Worm (Caenorhabditis elegans) whole organism, L4 larva: ENCODE data around the gene T12G3.4.

Experiments
- D1046.2 ChIP-seq: fragments of 200-800 bp; sonication (Bioruptor generic); IDR thresholded peaks from 2 replicates; pipeline ENCODE4 v1.3.6; 2022; ENCODE audit warnings: missing genetic modification characterization, missing compliant biosample characterization
- F26F4.8 ChIP-seq: fragments of 200-800 bp; sonication (Bioruptor generic); conservative IDR thresholded peaks from 2 replicates; pipeline ENCODE4 v1.3.6; 2022; ENCODE audit warnings: missing genetic modification characterization, missing compliant biosample characterization
- R02D3.7 ChIP-seq: fragments of 150-350 bp; sonication (generic microtip); optimal IDR thresholded peaks from 3 replicates; lab custom pipeline; 2014; ENCODE audit warnings: missing biosample characterization, missing genetic modification characterization
- T20F7.1 ChIP-seq: fragments of 200-800 bp; sonication (Bioruptor generic); optimal IDR thresholded peaks from 2 replicates; lab custom pipeline; 2018; ENCODE audit warnings: mild to moderate bottlenecking, missing genetic modification characterization, missing compliant biosample characterization
- T26A8.4 ChIP-seq: fragments of 200-800 bp; sonication (Bioruptor generic); IDR thresholded peaks from 2 replicates; pipeline ENCODE4 v1.3.6; 2022; ENCODE audit warnings: missing genetic modification characterization, missing compliant biosample characterization
- Y75B8A.6 ChIP-seq: fragments of 200-800 bp; sonication (Bioruptor generic); IDR thresholded peaks from 2 replicates; pipeline ENCODE4 v1.3.6; 2022; ENCODE audit warnings: missing genetic modification reagents, missing genetic modification characterization, missing compliant biosample characterization
- ZK337.2 ChIP-seq: fragments of 200-800 bp; sonication (Bioruptor generic); IDR thresholded peaks from 2 replicates; pipeline ENCODE4 v1.3.6; 2022; ENCODE audit warnings: missing genetic modification reagents, missing genetic modification characterization, missing compliant biosample characterization
- ZK546.5 ChIP-seq, 2 experiments: sonication (generic microtip); optimal IDR thresholded peaks; 2 replicates each; lab custom pipeline; 2017; ENCODE audit warnings: missing biosample characterization in 2 of 2, missing genetic modification characterization in 2 of 2
- aha-1 ChIP-seq: fragments of 150-350 bp; peaks from one replicate; lab custom pipeline; 2014; ENCODE audit warnings: missing biosample characterization, missing genetic modification characterization
- aly-2 ChIP-seq: sonication (generic microtip); optimal IDR thresholded peaks from 2 replicates; lab custom pipeline; 2018; ENCODE audit warnings: missing biosample characterization, missing genetic modification characterization
- ama-1 ChIP-seq: fragments of 150-350 bp; optimal IDR thresholded peaks from 2 replicates; lab custom pipeline; 2014; ENCODE audit warnings: inconsistent platforms, mixed read lengths
- arid-1 ChIP-seq: fragments of 200-800 bp; sonication (Bioruptor generic); conservative IDR thresholded peaks from 2 replicates; pipeline ENCODE4 v1.3.6; 2022; ENCODE audit warnings: missing genetic modification reagents, missing genetic modification characterization, missing compliant biosample characterization
- attf-4 ChIP-seq: sonication (generic microtip); optimal IDR thresholded peaks from 3 replicates; lab custom pipeline; 2017; ENCODE audit warnings: missing biosample characterization, missing genetic modification characterization
- ceh-82 ChIP-seq: sonication (generic microtip); optimal IDR thresholded peaks from 2 replicates; lab custom pipeline; 2017; ENCODE audit warnings: missing biosample characterization, missing genetic modification characterization
- cey-2 ChIP-seq: sonication (generic microtip); optimal IDR thresholded peaks from 3 replicates; lab custom pipeline; 2017; ENCODE audit warnings: missing genetic modification characterization, mild to moderate bottlenecking, missing compliant biosample characterization, antibody characterized with exemption, borderline replicate concordance; ENCODE audit not compliant: insufficient read depth
- daf-12 ChIP-seq: fragments of 150-350 bp; optimal IDR thresholded peaks from 2 replicates; lab custom pipeline; 2014; ENCODE audit warnings: missing biosample characterization, missing genetic modification reagents, missing genetic modification characterization
- daf-19 ChIP-seq: fragments of 200-800 bp; sonication (Bioruptor generic); conservative IDR thresholded peaks from 2 replicates; pipeline ENCODE4 v1.3.6; 2022; ENCODE audit warnings: missing genetic modification characterization, missing compliant biosample characterization
- dmd-6 ChIP-seq: fragments of 200-800 bp; sonication (Bioruptor generic); IDR thresholded peaks from 2 replicates; pipeline ENCODE4 v1.3.6; 2022; ENCODE audit warnings: missing genetic modification reagents, missing genetic modification characterization, missing compliant biosample characterization
- dmd-9 ChIP-seq: fragments of 200-800 bp; sonication (Bioruptor generic); IDR thresholded peaks from 2 replicates; pipeline ENCODE4 v1.3.6; 2022; ENCODE audit warnings: missing genetic modification reagents, missing genetic modification characterization, missing compliant biosample characterization
- dpl-1 ChIP-seq: fragments of 150-350 bp; optimal IDR thresholded peaks from 2 replicates; lab custom pipeline; 2014; ENCODE audit warnings: missing biosample characterization, missing genetic modification reagents, missing genetic modification characterization
- dve-1 ChIP-seq: sonication (generic microtip); optimal IDR thresholded peaks from 2 replicates; lab custom pipeline; 2017; ENCODE audit warnings: antibody characterized with exemption, mild to moderate bottlenecking, missing genetic modification characterization, missing compliant biosample characterization; ENCODE audit not compliant: insufficient read depth
- egl-27 ChIP-seq: sonication (generic microtip); optimal IDR thresholded peaks from 3 replicates; lab custom pipeline; 2017; ENCODE audit warnings: missing biosample characterization, missing genetic modification reagents, missing genetic modification characterization
- egl-43 ChIP-seq: fragments of 200-800 bp; sonication (Bioruptor generic); IDR thresholded peaks from 2 replicates; pipeline ENCODE4 v1.3.6; 2022; ENCODE audit warnings: missing genetic modification reagents, missing genetic modification characterization, missing compliant biosample characterization
- fos-1 ChIP-seq: fragments of 150-350 bp; optimal IDR thresholded peaks from 2 replicates; lab custom pipeline; 2014; ENCODE audit warnings: missing biosample characterization, missing genetic modification characterization
- hif-1 ChIP-seq, 2 experiments: sonication (generic microtip); optimal IDR thresholded peaks; 2 replicates each; lab custom pipeline; 2016 to 2017; ENCODE audit warnings: missing compliant biosample characterization in 2 of 2, missing genetic modification characterization in 2 of 2, missing genetic modification reagents in 2 of 2, missing genotype in 2 of 2, mild to moderate bottlenecking in 1 of 2
- hlh-11 ChIP-seq: fragments of 200-800 bp; sonication (Bioruptor generic); optimal IDR thresholded peaks from 2 replicates; lab custom pipeline; 2018; ENCODE audit warnings: mild to moderate bottlenecking, missing genetic modification characterization, missing compliant biosample characterization
- jun-1 ChIP-seq: fragments of 150-350 bp; optimal IDR thresholded peaks from 2 replicates; lab custom pipeline; 2014; ENCODE audit warnings: missing biosample characterization, missing genetic modification reagents, missing genetic modification characterization
- lin-29 ChIP-seq: fragments of 200-800 bp; sonication (Bioruptor generic); IDR thresholded peaks from 2 replicates; pipeline ENCODE4 v1.3.6; 2022; ENCODE audit warnings: missing genetic modification reagents, missing genetic modification characterization, missing compliant biosample characterization
- lin-38 ChIP-seq: fragments of 200-800 bp; sonication (Bioruptor generic); IDR thresholded peaks from 2 replicates; pipeline ENCODE4 v1.3.6; 2022; ENCODE audit warnings: missing genetic modification reagents, missing genetic modification characterization, missing compliant biosample characterization
- lir-3 ChIP-seq: sonication (generic microtip); optimal IDR thresholded peaks from 2 replicates; lab custom pipeline; 2016; ENCODE audit warnings: mild to moderate bottlenecking, missing genetic modification characterization, missing compliant biosample characterization
- madf-5 ChIP-seq, 2 experiments: fragments of 200-800 bp; sonication (Bioruptor generic); IDR thresholded peaks; 2 replicates each; pipeline ENCODE4 v1.3.6; 2022; ENCODE audit warnings: missing compliant biosample characterization in 2 of 2, missing genetic modification characterization in 2 of 2
- madf-9 ChIP-seq: fragments of 200-800 bp; sonication (Bioruptor generic); conservative IDR thresholded peaks from 2 replicates; pipeline ENCODE4 v1.3.6; 2022; ENCODE audit warnings: missing genetic modification reagents, missing genetic modification characterization, missing compliant biosample characterization
- mxl-2 ChIP-seq: fragments of 200-800 bp; sonication (Bioruptor generic); conservative IDR thresholded peaks from 2 replicates; pipeline ENCODE4 v1.3.6; 2022; ENCODE audit warnings: missing genetic modification reagents, missing genetic modification characterization, missing compliant biosample characterization
- nhr-10 ChIP-seq: fragments of 150-350 bp; optimal IDR thresholded peaks from 2 replicates; lab custom pipeline; 2014; ENCODE audit warnings: missing biosample characterization, missing genetic modification characterization
- nhr-11 ChIP-seq: fragments of 150-350 bp; optimal IDR thresholded peaks from 2 replicates; lab custom pipeline; 2014; ENCODE audit warnings: missing biosample characterization, missing genetic modification characterization
- nhr-111 ChIP-seq: fragments of 200-800 bp; sonication (Bioruptor generic); optimal IDR thresholded peaks from 2 replicates; lab custom pipeline; 2018; ENCODE audit warnings: mild to moderate bottlenecking, missing genetic modification characterization, missing compliant biosample characterization
- nhr-25 ChIP-seq: sonication (generic microtip); optimal IDR thresholded peaks from 2 replicates; lab custom pipeline; 2017; ENCODE audit warnings: missing genetic modification characterization, mild to moderate bottlenecking, missing compliant biosample characterization, antibody characterized with exemption, moderate library complexity, borderline replicate concordance; ENCODE audit not compliant: insufficient read depth
- nhr-42 ChIP-seq: fragments of 200-800 bp; sonication (Bioruptor generic); IDR thresholded peaks from 2 replicates; pipeline ENCODE4 v1.3.6; 2022; ENCODE audit warnings: missing genetic modification characterization, missing compliant biosample characterization
- nhr-6 ChIP-seq: fragments of 150-350 bp; optimal IDR thresholded peaks from 2 replicates; lab custom pipeline; 2014; ENCODE audit warnings: missing biosample characterization, missing genetic modification characterization
- set-16 ChIP-seq: fragments of 200-800 bp; sonication (Bioruptor generic); IDR thresholded peaks from 2 replicates; pipeline ENCODE4 v1.3.6; 2022; ENCODE audit warnings: missing genetic modification reagents, missing genetic modification characterization, missing compliant biosample characterization
- skn-1 ChIP-seq: fragments of 150-350 bp; optimal IDR thresholded peaks from 2 replicates; lab custom pipeline; 2014; ENCODE audit warnings: missing biosample characterization, missing genetic modification characterization
- snpc-1.2 ChIP-seq: fragments of 200-800 bp; sonication (Bioruptor generic); IDR thresholded peaks from 2 replicates; pipeline ENCODE4 v1.3.6; 2022; ENCODE audit warnings: missing genetic modification reagents, missing genetic modification characterization, missing compliant biosample characterization
- snpc-4 ChIP-seq: fragments of 150-350 bp; optimal IDR thresholded peaks from 2 replicates; lab custom pipeline; 2014; ENCODE audit warnings: missing biosample characterization, missing genetic modification characterization
- spr-3 ChIP-seq: fragments of 200-800 bp; sonication (Bioruptor generic); optimal IDR thresholded peaks from 2 replicates; lab custom pipeline; 2018; ENCODE audit warnings: mild to moderate bottlenecking, missing genetic modification characterization, missing compliant biosample characterization
- tag-97 ChIP-seq: fragments of 200-800 bp; sonication (Bioruptor generic); IDR thresholded peaks from 2 replicates; pipeline ENCODE4 v1.3.6; 2022; ENCODE audit warnings: missing genetic modification characterization, missing compliant biosample characterization
- unc-130 ChIP-seq: sonication (generic microtip); optimal IDR thresholded peaks from 2 replicates; lab custom pipeline; 2016; ENCODE audit warnings: missing genetic modification reagents, missing genetic modification characterization, missing compliant biosample characterization
- unc-62 ChIP-seq, 3 experiments: fragments of 150-350 bp in 1 of 3; sonication (generic microtip); optimal IDR thresholded peaks in 2 of 3; peaks in 1 of 3; 1 replicate in 1 of 3; 2 replicates in 2 of 3; lab custom pipeline; 2014 to 2017; ENCODE audit warnings: missing biosample characterization in 3 of 3, missing genetic modification characterization in 3 of 3, missing genetic modification reagents in 3 of 3, missing genotype in 1 of 3
- zfp-3 ChIP-seq: fragments of 200-800 bp; sonication (Bioruptor generic); conservative IDR thresholded peaks from 2 replicates; pipeline ENCODE4 v1.3.6; 2022; ENCODE audit warnings: missing genetic modification reagents, missing genetic modification characterization, missing compliant biosample characterization
- zip-11 ChIP-seq: fragments of 200-800 bp; sonication (Bioruptor generic); IDR thresholded peaks from 2 replicates; pipeline ENCODE4 v1.3.6; 2022; ENCODE audit warnings: missing genetic modification characterization, missing compliant biosample characterization
- zip-2 ChIP-seq: fragments of 150-350 bp; optimal IDR thresholded peaks from 2 replicates; lab custom pipeline; 2014; ENCODE audit warnings: missing biosample characterization, missing genetic modification characterization
- ztf-11 ChIP-seq: fragments of 150-350 bp; optimal IDR thresholded peaks from 2 replicates; lab custom pipeline; 2014; ENCODE audit warnings: missing biosample characterization, missing genetic modification characterization
- ztf-7 ChIP-seq: fragments of 150-350 bp; optimal IDR thresholded peaks from 2 replicates; lab custom pipeline; 2014; ENCODE audit warnings: missing biosample characterization, missing genetic modification characterization

T12G3.4 gene

DNA sequence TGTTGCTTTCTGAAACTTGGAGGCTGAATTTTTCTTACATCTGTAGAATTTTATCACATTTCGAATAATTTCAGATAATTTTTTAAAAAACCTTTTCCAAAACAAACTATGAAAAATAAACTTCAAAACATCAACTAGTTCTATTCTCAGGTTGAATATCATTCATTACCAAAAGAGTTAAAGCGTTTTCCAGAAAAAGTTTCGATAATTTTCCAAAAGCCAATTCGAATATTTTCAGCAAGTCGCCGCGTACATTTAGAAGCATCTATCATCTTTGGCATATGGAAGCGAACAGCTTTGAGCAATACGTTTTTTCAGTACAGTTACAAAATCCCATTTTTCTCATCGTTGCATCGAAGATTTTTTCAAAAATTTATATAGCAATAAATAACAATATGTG, 11.1 kb upstream of the T12G3.4 start (continued):
- TF ChIP-seq hlh-11 (tag; lab: Kevin White, UChicago), result no peak
- TF ChIP-seq ZK546.5 (tag; optimal IDR thresholded peaks at IDR 0.05; lab: Kevin White, UChicago), result no peak
- TF ChIP-seq aly-2 (tag; lab: Kevin White, UChicago), result no peak
- no peak for TF ChIP-seq tag-97
- no peak for TF ChIP-seq nhr-42
- TF ChIP-seq egl-43, result no peak
- TF ChIP-seq nhr-6 (tag; lab: Kevin White, UChicago), result no peak
- TF ChIP-seq F26F4.8 (GFP tag; lab: Robert Waterston, UW), result no peak
- no peak for TF ChIP-seq zip-2 (tag; lab: Kevin White, UChicago)
- no peak for TF ChIP-seq nhr-111
- no peak for TF ChIP-seq spr-3 (GFP tag; lab: Kevin White, UChicago)
- TF ChIP-seq ZK337.2, result no peak
- no peak for TF ChIP-seq dmd-6 (GFP tag; lab: Robert Waterston, UW)
- no peak for TF ChIP-seq cey-2 (tag; lab: Kevin White, UChicago)
- TF ChIP-seq aha-1 (tag; lab: Kevin White, UChicago), result no peak
- TF ChIP-seq zfp-3 (GFP tag; lab: Robert Waterston, UW), result no peak
- TF ChIP-seq madf-5 (GFP tag; IDR thresholded peaks at IDR 0.05; lab: Robert Waterston, UW), result 0 out of 4 replicates have a peak, but pooled peaks of 1 of the 2 experiments have one; percentile 12
- no peak for TF ChIP-seq set-16 (GFP tag; lab: Robert Waterston, UW)
- TF ChIP-seq fos-1 (tag; lab: Kevin White, UChicago), result no peak
- no peak for TF ChIP-seq Y75B8A.6
- TF ChIP-seq T20F7.1, result peak; percentile 0
- TF ChIP-seq lin-38, result peak; percentile 32; the same call in 1 of the 2 replicates
- TF ChIP-seq dmd-9 (GFP tag; lab: Robert Waterston, UW), result no peak
- TF ChIP-seq madf-9 (GFP tag; lab: Robert Waterston, UW), result no peak
- TF ChIP-seq snpc-4 (tag; lab: Kevin White, UChicago), result no peak
- TF ChIP-seq D1046.2, result no peak
- TF ChIP-seq attf-4 (tag; lab: Kevin White, UChicago), result no peak
- no peak for TF ChIP-seq hif-1 (tag; optimal IDR thresholded peaks at IDR 0.05; lab: Kevin White, UChicago)
- TF ChIP-seq skn-1 (tag; lab: Kevin White, UChicago), result no peak
- no peak for TF ChIP-seq unc-130 (GFP tag; lab: Kevin White, UChicago)
- no peak for TF ChIP-seq ama-1 (lab: Kevin White, UChicago)
- no peak for TF ChIP-seq snpc-1.2 (GFP tag; lab: Robert Waterston, UW)
- TF ChIP-seq mxl-2 (GFP tag; lab: Robert Waterston, UW), result no peak
- TF ChIP-seq daf-19 (GFP tag; lab: Robert Waterston, UW), result no peak
- no peak for TF ChIP-seq lir-3
- TF ChIP-seq nhr-25 (tag; lab: Kevin White, UChicago), result no peak
- no peak for TF ChIP-seq jun-1 (tag; lab: Kevin White, UChicago)
- TF ChIP-seq lin-29 (GFP tag; lab: Robert Waterston, UW), result no peak
- TF ChIP-seq egl-27 (tag; lab: Kevin White, UChicago), result no peak
- TF ChIP-seq ceh-82 (tag; lab: Kevin White, UChicago), result no peak
- no peak for TF ChIP-seq nhr-11 (tag; lab: Kevin White, UChicago)
- TF ChIP-seq T26A8.4 (GFP tag; lab: Robert Waterston, UW), result no peak
- TF ChIP-seq ztf-7 (tag; lab: Kevin White, UChicago), result peak; percentile 27
- no peak for TF ChIP-seq ztf-11 (tag; lab: Kevin White, UChicago)
- TF ChIP-seq R02D3.7, result no peak
- TF ChIP-seq arid-1 (GFP tag; lab: Robert Waterston, UW), result peak; percentile 49; the same call in 1 of the 2 replicates
- TF ChIP-seq nhr-10 (tag; lab: Kevin White, UChicago), result no peak
- no peak for TF ChIP-seq unc-62 (GFP tag; optimal IDR thresholded peaks at IDR 0.05 in 1 of 2; lab: Kevin White, UChicago)
- no peak for TF ChIP-seq unc-62 (tag; optimal IDR thresholded peaks at IDR 0.05; lab: Kevin White, UChicago)
- TF ChIP-seq dve-1 (tag; lab: Kevin White, UChicago), result peak; percentile 26
- no peak for TF ChIP-seq zip-11
- no peak for TF ChIP-seq dpl-1
- TF ChIP-seq daf-12, result no peak
